Worm (Caenorhabditis elegans) whole organism, L4 larva: ENCODE results near the gene fbxa-81.

Experiments
- D1046.2 ChIP-seq: fragments of 200-800 bp; sonication (Bioruptor generic); IDR thresholded peaks from 2 replicates; pipeline ENCODE4 v1.3.6; 2022; ENCODE audit warnings: missing genetic modification characterization, missing compliant biosample characterization
- T26A8.4 ChIP-seq: fragments of 200-800 bp; sonication (Bioruptor generic); IDR thresholded peaks from 2 replicates; pipeline ENCODE4 v1.3.6; 2022; ENCODE audit warnings: missing genetic modification characterization, missing compliant biosample characterization
- Y48G9A.11 ChIP-seq: fragments of 200-800 bp; sonication (Bioruptor generic); IDR thresholded peaks from 2 replicates; pipeline ENCODE4 v1.3.6; 2022; ENCODE audit warnings: missing genetic modification reagents, missing genetic modification characterization, missing compliant biosample characterization
- Y75B8A.6 ChIP-seq: fragments of 200-800 bp; sonication (Bioruptor generic); IDR thresholded peaks from 2 replicates; pipeline ENCODE4 v1.3.6; 2022; ENCODE audit warnings: missing genetic modification reagents, missing genetic modification characterization, missing compliant biosample characterization
- aha-1 ChIP-seq: fragments of 150-350 bp; peaks from one replicate; lab custom pipeline; 2014; ENCODE audit warnings: missing biosample characterization, missing genetic modification characterization
- arid-1 ChIP-seq: fragments of 200-800 bp; sonication (Bioruptor generic); conservative IDR thresholded peaks from 2 replicates; pipeline ENCODE4 v1.3.6; 2022; ENCODE audit warnings: missing genetic modification reagents, missing genetic modification characterization, missing compliant biosample characterization
- attf-4 ChIP-seq: sonication (generic microtip); optimal IDR thresholded peaks from 3 replicates; lab custom pipeline; 2017; ENCODE audit warnings: missing biosample characterization, missing genetic modification characterization
- ceh-44 ChIP-seq: fragments of 200-800 bp; sonication (Bioruptor generic); IDR thresholded peaks from 2 replicates; pipeline ENCODE4 v1.3.6; 2022; ENCODE audit warnings: missing genetic modification reagents, missing genetic modification characterization, missing compliant biosample characterization
- ces-1 ChIP-seq: fragments of 150-350 bp; sonication (generic microtip); optimal IDR thresholded peaks from 4 replicates; lab custom pipeline; 2014; ENCODE audit warnings: missing biosample characterization, missing genetic modification reagents, missing genetic modification characterization
- ctbp-1 ChIP-seq: fragments of 200-800 bp; sonication (Bioruptor generic); IDR thresholded peaks from 2 replicates; pipeline ENCODE4 v1.3.6; 2022; ENCODE audit warnings: missing genetic modification reagents, missing genetic modification characterization, missing compliant biosample characterization
- dmd-6 ChIP-seq: fragments of 200-800 bp; sonication (Bioruptor generic); IDR thresholded peaks from 2 replicates; pipeline ENCODE4 v1.3.6; 2022; ENCODE audit warnings: missing genetic modification reagents, missing genetic modification characterization, missing compliant biosample characterization
- dve-1 ChIP-seq: sonication (generic microtip); optimal IDR thresholded peaks from 2 replicates; lab custom pipeline; 2017; ENCODE audit warnings: antibody characterized with exemption, mild to moderate bottlenecking, missing genetic modification characterization, missing compliant biosample characterization; ENCODE audit not compliant: insufficient read depth
- egl-43 ChIP-seq: fragments of 200-800 bp; sonication (Bioruptor generic); IDR thresholded peaks from 2 replicates; pipeline ENCODE4 v1.3.6; 2022; ENCODE audit warnings: missing genetic modification reagents, missing genetic modification characterization, missing compliant biosample characterization
- gei-8 ChIP-seq: fragments of 200-800 bp; sonication (Bioruptor generic); optimal IDR thresholded peaks from 2 replicates; lab custom pipeline; 2018; ENCODE audit warnings: mild to moderate bottlenecking, missing genetic modification characterization, missing compliant biosample characterization
- hif-1 ChIP-seq, 2 experiments: sonication (generic microtip); optimal IDR thresholded peaks; 2 replicates each; lab custom pipeline; 2016 to 2017; ENCODE audit warnings: missing compliant biosample characterization in 2 of 2, missing genetic modification characterization in 2 of 2, missing genetic modification reagents in 2 of 2, missing genotype in 2 of 2, mild to moderate bottlenecking in 1 of 2
- hlh-11 ChIP-seq: fragments of 200-800 bp; sonication (Bioruptor generic); optimal IDR thresholded peaks from 2 replicates; lab custom pipeline; 2018; ENCODE audit warnings: mild to moderate bottlenecking, missing genetic modification characterization, missing compliant biosample characterization
- hlh-30 ChIP-seq: sonication (generic microtip); optimal IDR thresholded peaks from 2 replicates; lab custom pipeline; 2017; ENCODE audit warnings: antibody characterized with exemption, mild to moderate bottlenecking, missing genetic modification characterization, missing compliant biosample characterization; ENCODE audit not compliant: insufficient read depth
- hmg-1.1 ChIP-seq: fragments of 200-800 bp; sonication (Bioruptor generic); IDR thresholded peaks from 2 replicates; pipeline ENCODE4 v1.3.6; 2022; ENCODE audit warnings: missing genetic modification reagents, missing genetic modification characterization, missing compliant biosample characterization
- lin-13 ChIP-seq: fragments of 150-350 bp; optimal IDR thresholded peaks from 2 replicates; lab custom pipeline; 2014; ENCODE audit warnings: missing biosample characterization, missing genetic modification reagents, missing genetic modification characterization
- lin-38 ChIP-seq: fragments of 200-800 bp; sonication (Bioruptor generic); IDR thresholded peaks from 2 replicates; pipeline ENCODE4 v1.3.6; 2022; ENCODE audit warnings: missing genetic modification reagents, missing genetic modification characterization, missing compliant biosample characterization
- lir-3 ChIP-seq: sonication (generic microtip); optimal IDR thresholded peaks from 2 replicates; lab custom pipeline; 2016; ENCODE audit warnings: mild to moderate bottlenecking, missing genetic modification characterization, missing compliant biosample characterization
- lsy-2 ChIP-seq, 2 experiments: fragments of 150-350 bp in 1 of 2; sonication (generic microtip) in 1 of 2; optimal IDR thresholded peaks; 2 replicates each; lab custom pipeline; 2014 to 2017; ENCODE audit warnings: missing biosample characterization in 2 of 2, missing genetic modification characterization in 2 of 2
- madf-5 ChIP-seq, 2 experiments: fragments of 200-800 bp; sonication (Bioruptor generic); IDR thresholded peaks; 2 replicates each; pipeline ENCODE4 v1.3.6; 2022; ENCODE audit warnings: missing compliant biosample characterization in 2 of 2, missing genetic modification characterization in 2 of 2
- mdl-1 ChIP-seq, 2 experiments: fragments of 150-350 bp in 1 of 2; sonication (generic microtip) in 1 of 2; optimal IDR thresholded peaks; 2 replicates each; lab custom pipeline; 2014 to 2017; ENCODE audit warnings: missing biosample characterization in 2 of 2, missing genetic modification characterization in 2 of 2
- mep-1 ChIP-seq: fragments of 150-350 bp; sonication (generic microtip); optimal IDR thresholded peaks from 3 replicates; lab custom pipeline; 2014; ENCODE audit warnings: missing biosample characterization, missing genetic modification characterization
- mxl-3 ChIP-seq: fragments of 200-800 bp; sonication (Bioruptor generic); optimal IDR thresholded peaks from 2 replicates; lab custom pipeline; 2018; ENCODE audit warnings: mild to moderate bottlenecking, missing genetic modification characterization, missing compliant biosample characterization
- nhr-28 ChIP-seq: fragments of 150-350 bp; optimal IDR thresholded peaks from 2 replicates; lab custom pipeline; 2014; ENCODE audit warnings: missing biosample characterization, missing genetic modification characterization
- nhr-48 ChIP-seq: sonication (generic microtip); optimal IDR thresholded peaks from 2 replicates; lab custom pipeline; 2016; ENCODE audit warnings: mild to moderate bottlenecking, missing genetic modification characterization, missing compliant biosample characterization
- nhr-77 ChIP-seq: fragments of 150-350 bp; optimal IDR thresholded peaks from 2 replicates; lab custom pipeline; 2014; ENCODE audit warnings: missing biosample characterization, missing genetic modification characterization
- pha-4 ChIP-seq, 2 experiments: fragments of 150-350 bp in 1 of 2; fragments of 200-800 bp in 1 of 2; sonication (Bioruptor generic) in 1 of 2; IDR thresholded peaks in 1 of 2; optimal IDR thresholded peaks in 1 of 2; 2 replicates each; pipeline versions ENCODE4 v1.3.6 to Lab custom; 2014 to 2022; ENCODE audit warnings: missing genetic modification characterization in 2 of 2, missing genetic modification reagents in 2 of 2, missing biosample characterization in 1 of 2, missing compliant biosample characterization in 1 of 2
- php-3 ChIP-seq: fragments of 200-800 bp; sonication (Bioruptor generic); IDR thresholded peaks from 2 replicates; pipeline ENCODE4 v1.3.6; 2022; ENCODE audit warnings: missing genetic modification reagents, missing genetic modification characterization, missing compliant biosample characterization
- rbr-2 ChIP-seq: sonication (generic microtip); optimal IDR thresholded peaks from 2 replicates; lab custom pipeline; 2016; ENCODE audit warnings: missing genotype, missing genetic modification characterization, missing compliant biosample characterization
- sdz-12 ChIP-seq: fragments of 200-800 bp; sonication (Bioruptor generic); optimal IDR thresholded peaks from 2 replicates; lab custom pipeline; 2018; ENCODE audit warnings: mild to moderate bottlenecking, missing genetic modification characterization, missing compliant biosample characterization
- set-16 ChIP-seq: fragments of 200-800 bp; sonication (Bioruptor generic); IDR thresholded peaks from 2 replicates; pipeline ENCODE4 v1.3.6; 2022; ENCODE audit warnings: missing genetic modification reagents, missing genetic modification characterization, missing compliant biosample characterization
- snpc-4 ChIP-seq: fragments of 150-350 bp; optimal IDR thresholded peaks from 2 replicates; lab custom pipeline; 2014; ENCODE audit warnings: missing biosample characterization, missing genetic modification characterization
- unc-62 ChIP-seq, 3 experiments: fragments of 150-350 bp in 1 of 3; sonication (generic microtip); optimal IDR thresholded peaks in 2 of 3; peaks in 1 of 3; 1 replicate in 1 of 3; 2 replicates in 2 of 3; lab custom pipeline; 2014 to 2017; ENCODE audit warnings: missing biosample characterization in 3 of 3, missing genetic modification characterization in 3 of 3, missing genetic modification reagents in 3 of 3, missing genotype in 1 of 3
- zfp-2 ChIP-seq: sonication (generic microtip); optimal IDR thresholded peaks from 2 replicates; lab custom pipeline; 2016; ENCODE audit warnings: mild to moderate bottlenecking, missing genetic modification characterization, missing compliant biosample characterization
- ztf-7 ChIP-seq: fragments of 150-350 bp; optimal IDR thresholded peaks from 2 replicates; lab custom pipeline; 2014; ENCODE audit warnings: missing biosample characterization, missing genetic modification characterization

The fbxa-81 gene

ce11 chrX:14557352-14557935 lies 15.6 kb upstream of the fbxa-81 start:
- peak in 1 of 2 experiments; percentile 76 for TF ChIP-seq hif-1 (tag; optimal IDR thresholded peaks at IDR 0.05; lab: Kevin White, UChicago)
- TF ChIP-seq madf-5 (GFP tag; IDR thresholded peaks at IDR 0.05; lab: Robert Waterston, UW) = no peak
- no peak for TF ChIP-seq gei-8 (GFP tag; lab: Kevin White, UChicago)
- TF ChIP-seq hlh-30 = peak; percentile 69
- TF ChIP-seq lsy-2 (tag; optimal IDR thresholded peaks at IDR 0.05; lab: Kevin White, UChicago) = peak in 1 of 2 experiments; percentile 18
- peak; percentile 1 for TF ChIP-seq mxl-3 (GFP tag; lab: Kevin White, UChicago)
- peak; percentile 80 for TF ChIP-seq ctbp-1 (GFP tag; lab: Robert Waterston, UW)
- peak; percentile 81 for TF ChIP-seq hmg-1.1 (GFP tag; lab: Robert Waterston, UW)
- peak; percentile 19 for TF ChIP-seq rbr-2
- TF ChIP-seq lin-38 = no peak
- no peak for TF ChIP-seq zfp-2 (tag; lab: Kevin White, UChicago)
- no peak for TF ChIP-seq sdz-12
- peak; percentile 77 for TF ChIP-seq nhr-28 (tag; lab: Kevin White, UChicago)
- no peak for TF ChIP-seq snpc-4 (tag; lab: Kevin White, UChicago)
- TF ChIP-seq dve-1 = peak; percentile 47
- no peak for TF ChIP-seq Y48G9A.11 (GFP tag; lab: Robert Waterston, UW)
- no peak for TF ChIP-seq ces-1 (GFP tag; lab: Kevin White, UChicago)
- TF ChIP-seq mdl-1 (tag; optimal IDR thresholded peaks at IDR 0.05; lab: Kevin White, UChicago) = peak in 1 of 2 experiments; percentile 79
- TF ChIP-seq egl-43 = no peak
- peak; percentile 96 for TF ChIP-seq aha-1 (tag; lab: Kevin White, UChicago)
- TF ChIP-seq lir-3 (tag; lab: Kevin White, UChicago) = no peak
- TF ChIP-seq nhr-48 = peak; percentile 5
- peak; percentile 19; the same call in 1 of the 2 replicates for TF ChIP-seq set-16
- 0 out of 2 replicates have a peak, but pooled peaks have one; percentile 21 for TF ChIP-seq arid-1 (GFP tag; lab: Robert Waterston, UW)
- no peak for TF ChIP-seq nhr-77 (tag; lab: Kevin White, UChicago)
- no peak for TF ChIP-seq ceh-44 (GFP tag; lab: Robert Waterston, UW)
- 0 out of 2 replicates have a peak, but pooled peaks have one; percentile 18 for TF ChIP-seq T26A8.4 (GFP tag; lab: Robert Waterston, UW)
- no peak for TF ChIP-seq Y75B8A.6 (GFP tag; lab: Robert Waterston, UW)
- TF ChIP-seq php-3 (GFP tag; lab: Robert Waterston, UW) = no peak
- TF ChIP-seq dmd-6 = peak; percentile 39
- TF ChIP-seq hlh-11 = peak; percentile 76
- peak; percentile 82 for TF ChIP-seq ztf-7
- TF ChIP-seq mep-1 = peak; percentile 60
- peak in 1 of 2 experiments; percentile 98 for TF ChIP-seq unc-62 (GFP tag; optimal IDR thresholded peaks at IDR 0.05 in 1 of 2; lab: Kevin White, UChicago)
- peak; percentile 16 for TF ChIP-seq unc-62 (tag; optimal IDR thresholded peaks at IDR 0.05; lab: Kevin White, UChicago)
- TF ChIP-seq attf-4 = no peak
- no peak for TF ChIP-seq pha-4 (GFP tag; IDR thresholded peaks at IDR 0.05; lab: Robert Waterston, UW)
- peak; percentile 48 for TF ChIP-seq pha-4 (tag; optimal IDR thresholded peaks at IDR 0.05; lab: Kevin White, UChicago)
- TF ChIP-seq lin-13 = peak; percentile 7

- TF ChIP-seq snpc-4 (tag; lab: Kevin White, UChicago) = no peak
- TF ChIP-seq D1046.2 = no peak
- TF ChIP-seq unc-62 (GFP tag; optimal IDR thresholded peaks at IDR 0.05 in 1 of 2; lab: Kevin White, UChicago) = no peak
- no peak for TF ChIP-seq unc-62 (tag; optimal IDR thresholded peaks at IDR 0.05; lab: Kevin White, UChicago)
- peak; percentile 78 for TF ChIP-seq hlh-30
- TF ChIP-seq dmd-6 = peak; percentile 33; the same call in 1 of the 2 replicates
- peak; percentile 24 for TF ChIP-seq nhr-28 (tag; lab: Kevin White, UChicago)
- TF ChIP-seq aha-1 (tag; lab: Kevin White, UChicago) = peak; percentile 65
Measured at ce11 chrX:14556403-14556802, 14.5 kb upstream of the fbxa-81 start.
